Fruit fly (Drosophila melanogaster): ENCODE results near the gene CG42728.

- TF ChIP-seq Blimp-1 (GFP tag; optimal IDR thresholded peaks at IDR 0.05) (no peak), CG11902 (GFP tag; optimal IDR thresholded peaks at IDR 0.05) (no peak), CG34406 (GFP tag; optimal IDR thresholded peaks at IDR 0.05) (no peak), CG32006 (GFP tag; optimal IDR thresholded peaks at IDR 0.05) (no peak), achi (GFP tag; optimal IDR thresholded peaks at IDR 0.05) (no peak), acj6 (GFP tag; optimal IDR thresholded peaks at IDR 0.05) (no peak), CG7368 (GFP tag; optimal IDR thresholded peaks at IDR 0.05) (no peak), CG6854 (GFP tag; optimal IDR thresholded peaks at IDR 0.05) (no peak), dac (GFP tag; optimal IDR thresholded peaks at IDR 0.05) (no peak), lz (GFP tag; optimal IDR thresholded peaks at IDR 0.05) (no peak), Eip93F (GFP tag; optimal IDR thresholded peaks at IDR 0.05) (no peak), Hr38 (GFP tag; optimal IDR thresholded peaks at IDR 0.05) (no peak), CG3919 (GFP tag; optimal IDR thresholded peaks at IDR 0.05) (no peak)
Measured at dm6 chr3L:15570571-15570970, 42.6 kb upstream of the CG42728 start.
